Worm (Caenorhabditis elegans) whole organism, late embryonic: Measurements from ENCODE around the gene Y39F10A.1.

Experiments
- lim-6 ChIP-seq: sonication (generic microtip); optimal IDR thresholded peaks from 2 replicates; lab custom pipeline; 2016; ENCODE audit warnings: missing genetic modification characterization, missing compliant biosample characterization
- nfya-1 ChIP-seq: sonication (generic microtip); optimal IDR thresholded peaks from 2 replicates; lab custom pipeline; 2017; ENCODE audit warnings: missing genetic modification characterization, mild to moderate bottlenecking, missing compliant biosample characterization, antibody characterized with exemption, moderate library complexity
- pha-4 ChIP-seq: fragments of 150-350 bp; optimal IDR thresholded peaks from 2 replicates; lab custom pipeline; 2018; ENCODE audit warnings: missing biosample characterization, missing genetic modification reagents, missing genetic modification characterization
- sox-4 ChIP-seq: sonication (generic microtip); optimal IDR thresholded peaks from 2 replicates; lab custom pipeline; 2017; ENCODE audit warnings: mild to moderate bottlenecking, missing genetic modification characterization, inconsistent platforms, missing compliant biosample characterization
- syd-9 ChIP-seq: sonication (generic microtip); optimal IDR thresholded peaks from 2 replicates; lab custom pipeline; 2016; ENCODE audit warnings: mild to moderate bottlenecking, missing genetic modification characterization, moderate library complexity, missing compliant biosample characterization

DNA sequence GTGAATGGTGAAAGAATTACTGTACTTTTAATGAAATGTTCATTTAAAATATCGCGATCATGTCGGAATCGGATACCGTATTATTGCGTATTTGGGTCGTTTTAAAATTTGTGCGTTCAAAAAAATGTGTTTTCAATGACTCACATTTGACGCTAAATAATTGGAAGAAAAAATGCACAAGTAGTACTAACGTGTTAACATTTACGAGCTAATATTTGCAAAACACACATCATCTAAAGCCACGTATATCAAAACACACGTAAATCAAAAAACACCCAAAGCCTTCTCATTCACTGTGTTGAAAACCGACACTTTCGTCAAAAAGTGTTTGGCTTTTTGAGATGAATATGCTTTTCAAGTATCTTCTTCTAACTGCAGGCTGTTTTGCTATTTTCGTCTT is 50.4 kb downstream of the Y39F10A.1 start, which contains the start of gene F28A10.1:
- TF ChIP-seq sox-4 (tag; lab: Kevin White, UChicago) (no peak), nfya-1 (tag; lab: Kevin White, UChicago) (no peak), syd-9 (no peak), pha-4 (tag; lab: Kevin White, UChicago) (no peak), lim-6 (tag; lab: Kevin White, UChicago) (no peak)
